Worm (Caenorhabditis elegans) whole organism, midembryonic: ENCODE results near the gene nlp-80.

ENCODE experiments used
- T22C8.4 ChIP-seq: fragments of 200-800 bp; sonication (Bioruptor generic); IDR thresholded peaks from 2 replicates; pipeline ENCODE4 v1.3.6; 2022; ENCODE audit warnings: missing genetic modification characterization, missing compliant biosample characterization
- cog-1 ChIP-seq: sonication (generic microtip); optimal IDR thresholded peaks from 2 replicates; lab custom pipeline; 2016; ENCODE audit warnings: missing genetic modification characterization, missing compliant biosample characterization
- flt-1 ChIP-seq: fragments of 200-800 bp; sonication (Bioruptor generic); IDR thresholded peaks from 2 replicates; pipeline ENCODE4 v1.3.6; 2022; ENCODE audit warnings: missing genetic modification characterization, missing compliant biosample characterization
- klf-2 ChIP-seq: fragments of 200-800 bp; sonication (Bioruptor generic); conservative IDR thresholded peaks from 2 replicates; pipeline ENCODE4 v1.3.6; 2022; ENCODE audit warnings: missing genetic modification reagents, missing genetic modification characterization, missing compliant biosample characterization
- med-1 ChIP-seq: sonication (generic microtip); optimal IDR thresholded peaks from 2 replicates; lab custom pipeline; 2017; ENCODE audit warnings: missing genetic modification characterization, mild to moderate bottlenecking, missing compliant biosample characterization, antibody characterized with exemption, missing genetic modification reagents; ENCODE audit not compliant: insufficient read depth
- ref-1 ChIP-seq: fragments of 200-800 bp; sonication (Bioruptor generic); conservative IDR thresholded peaks from 2 replicates; pipeline ENCODE4 v1.3.6; 2022; ENCODE audit warnings: missing genetic modification reagents, missing genetic modification characterization, missing compliant biosample characterization
- tab-1 ChIP-seq: fragments of 200-800 bp; sonication (Bioruptor generic); IDR thresholded peaks from 2 replicates; pipeline ENCODE4 v1.3.6; 2022; ENCODE audit warnings: missing genetic modification characterization, missing compliant biosample characterization
- ztf-23 ChIP-seq: fragments of 200-800 bp; sonication (Bioruptor generic); IDR thresholded peaks from 2 replicates; pipeline ENCODE4 v1.3.6; 2022; ENCODE audit warnings: missing genetic modification reagents, missing genetic modification characterization, missing compliant biosample characterization
- ztf-29 ChIP-seq: fragments of 200-800 bp; sonication (Bioruptor generic); IDR thresholded peaks from 2 replicates; pipeline ENCODE4 v1.3.6; 2022; ENCODE audit warnings: missing genetic modification reagents, missing genetic modification characterization, missing compliant biosample characterization

The nlp-80 gene

ce11 chrV:11087519-11087998 lies 22.1 kb upstream of the nlp-80 start, which contains the start of gene Y42A5A.1:
Y42A5A.1 (plus strand) TSS chrV:11087948.
- TF ChIP-seq flt-1 (GFP tag; lab: Robert Waterston, UW): no peak
- TF ChIP-seq klf-2 (GFP tag; lab: Robert Waterston, UW): no peak

DNA sequence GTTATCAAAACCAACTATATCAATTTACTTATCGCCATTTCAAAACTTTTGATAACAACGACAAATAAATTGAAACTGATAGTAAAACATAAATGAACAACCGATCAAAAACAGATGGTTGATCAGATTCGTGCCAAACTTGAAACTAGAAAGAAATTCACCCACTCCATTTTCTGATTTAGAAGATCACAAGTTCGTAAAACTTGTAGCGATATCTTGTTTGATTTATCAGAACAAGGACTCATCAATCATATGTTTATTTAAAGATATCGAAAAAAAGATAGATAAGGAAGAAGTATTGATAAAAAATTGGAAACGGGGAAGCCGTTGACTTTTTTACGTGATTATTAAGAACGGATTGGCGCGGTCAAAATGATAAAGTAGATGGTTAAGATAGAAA lies 21.7 kb upstream of the nlp-80 start:
- TF ChIP-seq klf-2 (GFP tag; lab: Robert Waterston, UW): no peak

DNA sequence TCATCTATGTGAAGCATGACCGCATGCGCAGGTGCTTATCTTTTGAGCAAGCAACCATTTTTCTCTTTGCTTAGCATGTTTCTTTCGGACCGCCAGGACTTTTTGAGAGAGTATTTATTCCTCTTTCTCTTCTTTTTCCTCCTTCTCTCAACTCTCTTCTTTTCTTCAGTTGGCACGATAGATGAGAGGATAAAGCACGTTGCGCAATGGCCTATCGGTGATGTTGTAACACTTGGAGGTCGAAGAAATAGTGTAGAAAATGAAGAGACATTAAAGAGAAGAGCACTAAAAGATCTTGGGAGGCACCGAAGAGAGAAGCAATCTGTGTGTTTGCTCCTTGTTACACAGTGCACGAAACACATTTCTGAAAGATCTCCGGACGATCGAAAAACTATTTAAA lies 18.3 kb upstream of the nlp-80 start:
- TF ChIP-seq cog-1 (peak; percentile 77), tab-1 (GFP tag; lab: Robert Waterston, UW) (no peak)

- TF ChIP-seq cog-1 (no peak), ref-1 (GFP tag; lab: Robert Waterston, UW) (no peak), ztf-29 (GFP tag; lab: Robert Waterston, UW) (no peak)
Measured at ce11 chrV:11082964-11083363, 17.6 kb upstream of the nlp-80 start.

DNA sequence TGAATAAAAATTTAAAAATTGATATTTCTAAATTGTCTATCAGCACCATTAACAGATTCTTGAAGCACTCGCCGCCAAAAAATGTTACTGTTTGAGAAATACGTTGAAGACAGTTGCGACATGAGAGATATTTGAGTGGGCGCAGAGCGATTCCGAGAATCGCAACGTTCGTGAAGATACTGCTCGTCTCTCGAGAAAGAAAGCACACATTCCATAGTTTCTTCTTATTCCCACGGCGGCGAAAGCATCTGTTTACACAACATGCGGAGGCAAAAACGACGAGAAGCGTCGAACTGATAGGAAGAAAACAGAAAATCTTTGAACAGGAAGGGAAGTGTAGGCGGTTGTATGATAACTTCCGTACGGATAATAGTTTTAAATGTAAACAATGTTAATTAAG lies 17.1 kb upstream of the nlp-80 start:
- TF ChIP-seq T22C8.4 (GFP tag; lab: Robert Waterston, UW) (no peak), ref-1 (GFP tag; lab: Robert Waterston, UW) (no peak), klf-2 (GFP tag; lab: Robert Waterston, UW) (no peak), cog-1 (peak; percentile 23), flt-1 (GFP tag; lab: Robert Waterston, UW) (no peak), tab-1 (GFP tag; lab: Robert Waterston, UW) (no peak)

DNA sequence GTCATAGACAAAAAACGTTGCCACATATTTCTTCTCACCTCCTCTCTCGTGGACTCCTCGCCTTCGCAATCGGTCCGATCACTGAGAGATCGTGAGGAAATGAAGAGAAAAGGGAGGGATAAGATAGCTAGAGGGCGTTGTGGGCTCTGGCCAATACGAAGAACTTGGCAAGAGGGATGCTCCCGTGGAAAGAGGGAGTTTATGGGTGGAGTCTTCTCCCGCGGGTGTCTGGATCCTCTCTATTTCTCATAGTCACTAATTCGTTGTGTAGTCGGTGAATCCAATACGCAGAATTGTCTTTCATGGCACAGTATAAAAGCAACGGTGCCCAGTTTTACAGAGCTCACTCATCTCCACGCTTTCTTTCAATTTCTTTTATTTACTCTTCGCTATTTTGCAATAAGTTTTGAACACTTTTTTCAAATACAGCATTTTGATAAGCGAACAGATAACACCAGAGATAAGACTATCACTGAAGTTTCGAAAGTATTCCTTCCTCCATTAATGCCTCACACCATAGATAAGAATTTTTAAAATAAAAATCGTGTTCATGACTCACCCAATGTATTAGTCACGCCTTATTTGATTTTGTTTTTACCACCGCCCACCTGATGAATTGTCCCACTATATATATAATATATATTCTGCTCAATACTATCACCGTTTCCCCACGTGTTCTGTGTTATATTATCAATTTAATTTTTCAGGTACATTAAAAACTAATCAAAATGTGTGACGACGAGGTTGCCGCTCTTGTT lies 15.1 kb upstream of the nlp-80 start, which contains the start of gene act-1:
Gene act-1 (plus strand): TSS at position 708 of the 758 bp plus-strand sequence.
- TF ChIP-seq flt-1 (GFP tag; lab: Robert Waterston, UW): 0 out of 2 replicates have a peak, but pooled peaks have one; percentile 27
- TF ChIP-seq ref-1 (GFP tag; lab: Robert Waterston, UW): no peak
- TF ChIP-seq tab-1 (GFP tag; lab: Robert Waterston, UW): no peak

ce11 chrV:11078874-11079273 lies 13.5 kb upstream of the nlp-80 start:
- TF ChIP-seq ztf-29 (GFP tag; lab: Robert Waterston, UW) (no peak), ref-1 (GFP tag; lab: Robert Waterston, UW) (no peak), klf-2 (GFP tag; lab: Robert Waterston, UW) (no peak), cog-1 (no peak), tab-1 (GFP tag; lab: Robert Waterston, UW) (no peak), ztf-23 (no peak), T22C8.4 (GFP tag; lab: Robert Waterston, UW) (no peak)

- TF ChIP-seq cog-1 (peak; percentile 28), med-1 (GFP tag; lab: Kevin White, UChicago) (no peak), ztf-29 (GFP tag; lab: Robert Waterston, UW) (no peak), flt-1 (GFP tag; lab: Robert Waterston, UW) (peak; percentile 53; the same call in 1 of the 2 replicates), ztf-23 (peak; percentile 14; the same call in 1 of the 2 replicates)
Measured at ce11 chrV:11078104-11078724, 12.8 kb upstream of the nlp-80 start, which contains the start of gene act-2. act-2 (minus strand) TSS chrV:11078154.

DNA sequence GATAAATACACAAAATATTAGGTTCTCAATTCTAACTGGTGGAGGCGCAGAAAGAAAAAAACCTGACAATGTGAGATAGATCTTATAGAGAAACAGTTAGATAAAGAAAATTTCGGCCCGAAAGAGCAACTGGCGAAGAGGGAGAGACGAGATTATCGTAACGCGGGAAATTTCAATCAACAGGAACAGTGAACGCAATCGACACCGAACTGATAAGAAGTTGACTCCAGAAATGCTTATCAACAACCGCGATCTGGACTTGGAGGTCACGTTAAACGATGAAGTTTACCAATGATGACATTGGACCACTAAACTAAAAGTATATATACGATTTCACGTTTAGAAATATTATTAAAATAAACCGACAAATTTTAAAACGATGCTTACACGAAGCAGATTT lies 11.0 kb upstream of the nlp-80 start:
- no peak for TF ChIP-seq klf-2 (GFP tag; lab: Robert Waterston, UW)
- TF ChIP-seq flt-1 (GFP tag; lab: Robert Waterston, UW): no peak
- no peak for TF ChIP-seq T22C8.4 (GFP tag; lab: Robert Waterston, UW)
- no peak for TF ChIP-seq tab-1 (GFP tag; lab: Robert Waterston, UW)
- no peak for TF ChIP-seq med-1 (GFP tag; lab: Kevin White, UChicago)
- TF ChIP-seq ref-1 (GFP tag; lab: Robert Waterston, UW): no peak
- no peak for TF ChIP-seq ztf-29 (GFP tag; lab: Robert Waterston, UW)
- no peak for TF ChIP-seq cog-1
- TF ChIP-seq ztf-23: no peak

ce11 chrV:11076028-11076402 lies 10.6 kb upstream of the nlp-80 start:
- no peak for TF ChIP-seq ref-1 (GFP tag; lab: Robert Waterston, UW)
- TF ChIP-seq T22C8.4 (GFP tag; lab: Robert Waterston, UW): no peak
- TF ChIP-seq ztf-23: no peak
